Worm (Caenorhabditis elegans) whole organism, midembryonic: ENCODE results near the gene frpr-21.
A peak's percentile ranks its signal among the peaks of the same experiment; 100 is the strongest.

Source experiments
- T22C8.4 ChIP-seq: fragments of 200-800 bp; sonication (Bioruptor generic); IDR thresholded peaks from 2 replicates; pipeline ENCODE4 v1.3.6; 2022; ENCODE audit warnings: missing genetic modification characterization, missing compliant biosample characterization
- cog-1 ChIP-seq: sonication (generic microtip); optimal IDR thresholded peaks from 2 replicates; lab custom pipeline; 2016; ENCODE audit warnings: missing genetic modification characterization, missing compliant biosample characterization
- flt-1 ChIP-seq: fragments of 200-800 bp; sonication (Bioruptor generic); IDR thresholded peaks from 2 replicates; pipeline ENCODE4 v1.3.6; 2022; ENCODE audit warnings: missing genetic modification characterization, missing compliant biosample characterization
- klf-2 ChIP-seq: fragments of 200-800 bp; sonication (Bioruptor generic); conservative IDR thresholded peaks from 2 replicates; pipeline ENCODE4 v1.3.6; 2022; ENCODE audit warnings: missing genetic modification reagents, missing genetic modification characterization, missing compliant biosample characterization
- med-1 ChIP-seq: sonication (generic microtip); optimal IDR thresholded peaks from 2 replicates; lab custom pipeline; 2017; ENCODE audit warnings: missing genetic modification characterization, mild to moderate bottlenecking, missing compliant biosample characterization, antibody characterized with exemption, missing genetic modification reagents; ENCODE audit not compliant: insufficient read depth
- ref-1 ChIP-seq: fragments of 200-800 bp; sonication (Bioruptor generic); conservative IDR thresholded peaks from 2 replicates; pipeline ENCODE4 v1.3.6; 2022; ENCODE audit warnings: missing genetic modification reagents, missing genetic modification characterization, missing compliant biosample characterization
- tab-1 ChIP-seq: fragments of 200-800 bp; sonication (Bioruptor generic); IDR thresholded peaks from 2 replicates; pipeline ENCODE4 v1.3.6; 2022; ENCODE audit warnings: missing genetic modification characterization, missing compliant biosample characterization
- ztf-23 ChIP-seq: fragments of 200-800 bp; sonication (Bioruptor generic); IDR thresholded peaks from 2 replicates; pipeline ENCODE4 v1.3.6; 2022; ENCODE audit warnings: missing genetic modification reagents, missing genetic modification characterization, missing compliant biosample characterization
- ztf-29 ChIP-seq: fragments of 200-800 bp; sonication (Bioruptor generic); IDR thresholded peaks from 2 replicates; pipeline ENCODE4 v1.3.6; 2022; ENCODE audit warnings: missing genetic modification reagents, missing genetic modification characterization, missing compliant biosample characterization

Gene frpr-21

ce11 chrII:10389776-10390175 is 32.1 kb downstream of the frpr-21 start:
- TF ChIP-seq flt-1 (GFP tag; lab: Robert Waterston, UW) (no peak), ztf-23 (GFP tag; lab: Robert Waterston, UW) (no peak), T22C8.4 (GFP tag; lab: Robert Waterston, UW) (no peak), tab-1 (no peak), med-1 (GFP tag; lab: Kevin White, UChicago) (no peak), cog-1 (no peak), ref-1 (no peak), klf-2 (GFP tag; lab: Robert Waterston, UW) (no peak), ztf-29 (GFP tag; lab: Robert Waterston, UW) (no peak)

ce11 chrII:10389038-10389437 is 32.8 kb downstream of the frpr-21 start:
- no peak for TF ChIP-seq ztf-23 (GFP tag; lab: Robert Waterston, UW)

- TF ChIP-seq ztf-29 (GFP tag; lab: Robert Waterston, UW) (no peak), ref-1 (0 out of 2 replicates have a peak, but pooled peaks have one; percentile 17), med-1 (GFP tag; lab: Kevin White, UChicago) (peak; percentile 60), T22C8.4 (GFP tag; lab: Robert Waterston, UW) (no peak), klf-2 (GFP tag; lab: Robert Waterston, UW) (0 out of 2 replicates have a peak, but pooled peaks have one; percentile 30), tab-1 (peak; percentile 58; the same call in 1 of the 2 replicates), flt-1 (GFP tag; lab: Robert Waterston, UW) (peak; percentile 77), ztf-23 (GFP tag; lab: Robert Waterston, UW) (peak; percentile 67; the same call in 1 of the 2 replicates), cog-1 (peak; percentile 35)
Observed at ce11 chrII:10388041-10388706, 33.7 kb downstream of the frpr-21 start.

ce11 chrII:10384680-10385383 is 37.0 kb downstream of the frpr-21 start, which contains the start of gene ztf-27:
ztf-27 (plus strand) TSS chrII:10385333.
- TF ChIP-seq T22C8.4 (GFP tag; lab: Robert Waterston, UW) (no peak), ztf-23 (GFP tag; lab: Robert Waterston, UW) (no peak), ztf-29 (GFP tag; lab: Robert Waterston, UW) (no peak), flt-1 (GFP tag; lab: Robert Waterston, UW) (no peak), cog-1 (no peak), ref-1 (no peak), tab-1 (no peak), klf-2 (GFP tag; lab: Robert Waterston, UW) (no peak), med-1 (GFP tag; lab: Kevin White, UChicago) (no peak)

ce11 chrII:10382247-10382646 is 39.6 kb downstream of the frpr-21 start:
- TF ChIP-seq tab-1 (no peak), cog-1 (peak; percentile 49)

ce11 chrII:10379546-10379945 is 42.3 kb downstream of the frpr-21 start:
- TF ChIP-seq flt-1 (GFP tag; lab: Robert Waterston, UW) (no peak), cog-1 (no peak), ztf-29 (GFP tag; lab: Robert Waterston, UW) (no peak), med-1 (GFP tag; lab: Kevin White, UChicago) (no peak)

- TF ChIP-seq tab-1: no peak
- TF ChIP-seq med-1 (GFP tag; lab: Kevin White, UChicago): no peak
- no peak for TF ChIP-seq cog-1
- TF ChIP-seq klf-2 (GFP tag; lab: Robert Waterston, UW): no peak
- no peak for TF ChIP-seq ref-1
- TF ChIP-seq T22C8.4 (GFP tag; lab: Robert Waterston, UW): no peak
- TF ChIP-seq flt-1 (GFP tag; lab: Robert Waterston, UW): no peak
- no peak for TF ChIP-seq ztf-29 (GFP tag; lab: Robert Waterston, UW)
- no peak for TF ChIP-seq ztf-23 (GFP tag; lab: Robert Waterston, UW)
Observed at ce11 chrII:10377901-10378300, 43.9 kb downstream of the frpr-21 start.

ce11 chrII:10374776-10375175 is 47.1 kb downstream of the frpr-21 start:
- no peak for TF ChIP-seq ref-1
- no peak for TF ChIP-seq ztf-29 (GFP tag; lab: Robert Waterston, UW)
- no peak for TF ChIP-seq klf-2 (GFP tag; lab: Robert Waterston, UW)
- TF ChIP-seq tab-1: no peak
- TF ChIP-seq ztf-23 (GFP tag; lab: Robert Waterston, UW): no peak
- TF ChIP-seq cog-1: no peak
- no peak for TF ChIP-seq med-1 (GFP tag; lab: Kevin White, UChicago)
- TF ChIP-seq T22C8.4 (GFP tag; lab: Robert Waterston, UW): no peak
- no peak for TF ChIP-seq flt-1 (GFP tag; lab: Robert Waterston, UW)

ce11 chrII:10373536-10374169 is 48.2 kb downstream of the frpr-21 start:
- TF ChIP-seq flt-1 (GFP tag; lab: Robert Waterston, UW) (no peak), cog-1 (no peak), T22C8.4 (GFP tag; lab: Robert Waterston, UW) (no peak), klf-2 (GFP tag; lab: Robert Waterston, UW) (no peak), tab-1 (no peak), ref-1 (no peak), ztf-23 (GFP tag; lab: Robert Waterston, UW) (no peak), ztf-29 (GFP tag; lab: Robert Waterston, UW) (no peak), med-1 (GFP tag; lab: Kevin White, UChicago) (no peak)
